Worm (Caenorhabditis elegans): ENCODE results near the gene M163.8.

M163.8 gene

ce11 chrX:14491103-14491502, 6.2 kb downstream of the M163.8 start:
- TF ChIP-seq nhr-76 (tag; optimal IDR thresholded peaks at IDR 0.05) (no peak), zag-1 (tag; optimal IDR thresholded peaks at IDR 0.05) (no peak), pha-4 (tag; optimal IDR thresholded peaks at IDR 0.05) (peak; percentile 18), nhr-11 (tag; optimal IDR thresholded peaks at IDR 0.05) (no peak), nfya-1 (tag; optimal IDR thresholded peaks at IDR 0.05; ENCODE audit: insufficient read depth) (peak; percentile 31), lin-39 (tag; optimal IDR thresholded peaks at IDR 0.05) (peak; percentile 7), elt-1 (tag; optimal IDR thresholded peaks at IDR 0.05) (peak; percentile 39), fkh-2 (tag; optimal IDR thresholded peaks at IDR 0.05) (no peak), ama-1 (optimal IDR thresholded peaks at IDR 0.05) (peak; percentile 63), nhr-25 (tag; optimal IDR thresholded peaks at IDR 0.05) (peak; percentile 5), hmg-11 (tag; optimal IDR thresholded peaks at IDR 0.05) (peak; percentile 41)

ce11 chrX:14492441-14492840, 7.5 kb downstream of the M163.8 start:
- TF ChIP-seq tbx-2 (tag; optimal IDR thresholded peaks at IDR 0.05) (no peak), snpc-4 (tag; optimal IDR thresholded peaks at IDR 0.05) (no peak)

ce11 chrX:14495075-14495474, 10.1 kb downstream of the M163.8 start:
- TF ChIP-seq lin-39 (tag; optimal IDR thresholded peaks at IDR 0.05), result peak; percentile 61
- no peak for TF ChIP-seq sea-2 (GFP tag; optimal IDR thresholded peaks at IDR 0.05)
- peak; percentile 41 for TF ChIP-seq pha-4 (tag; optimal IDR thresholded peaks at IDR 0.05)
- no peak for TF ChIP-seq elt-3 (tag; optimal IDR thresholded peaks at IDR 0.05)
- TF ChIP-seq nfya-1 (tag; optimal IDR thresholded peaks at IDR 0.05; ENCODE audit: insufficient read depth), result peak; percentile 9

ce11 chrX:14495785-14496184, 10.9 kb downstream of the M163.8 start, which contains the start of gene ztf-14:
TSS of gene ztf-14 (plus strand) at chrX:14496085.
- TF ChIP-seq nhr-76 (tag; optimal IDR thresholded peaks at IDR 0.05) (no peak), R02D3.7 (tag; optimal IDR thresholded peaks at IDR 0.05) (no peak), nhr-12 (tag; optimal IDR thresholded peaks at IDR 0.05) (no peak), fos-1 (tag; optimal IDR thresholded peaks at IDR 0.05) (no peak), elt-3 (tag; optimal IDR thresholded peaks at IDR 0.05) (no peak), nhr-23 (tag; optimal IDR thresholded peaks at IDR 0.05) (no peak), hmg-11 (tag; optimal IDR thresholded peaks at IDR 0.05) (no peak), ceh-28 (tag; optimal IDR thresholded peaks at IDR 0.05) (no peak), egl-27 (tag; optimal IDR thresholded peaks at IDR 0.05) (no peak), ceh-9 (tag; optimal IDR thresholded peaks at IDR 0.05) (no peak), lin-39 (tag; optimal IDR thresholded peaks at IDR 0.05) (no peak)

ce11 chrX:14496545-14496944, 11.6 kb downstream of the M163.8 start:
- TF ChIP-seq egl-5 (tag; optimal IDR thresholded peaks at IDR 0.05), result peak; percentile 81
- no peak for TF ChIP-seq ZK546.5 (tag; optimal IDR thresholded peaks at IDR 0.05)
- TF ChIP-seq nfya-1 (tag; optimal IDR thresholded peaks at IDR 0.05; ENCODE audit: insufficient read depth), result no peak
- TF ChIP-seq unc-39 (tag; optimal IDR thresholded peaks at IDR 0.05), result no peak
- TF ChIP-seq fos-1 (tag; optimal IDR thresholded peaks at IDR 0.05), result no peak

ce11 chrX:14499830-14500409, 15.0 kb downstream of the M163.8 start:
- TF ChIP-seq daf-12 (tag; optimal IDR thresholded peaks at IDR 0.05) (no peak), fkh-10 (GFP tag; optimal IDR thresholded peaks at IDR 0.05) (no peak), nhr-25 (tag; optimal IDR thresholded peaks at IDR 0.05) (peak; percentile 53), ztf-11 (tag; optimal IDR thresholded peaks at IDR 0.05) (no peak), nhr-43 (tag; optimal IDR thresholded peaks at IDR 0.05; ENCODE audit: poor library complexity, severe bottlenecking) (peak; percentile 5), mml-1 (tag; optimal IDR thresholded peaks at IDR 0.05) (no peak)
